Worm (Caenorhabditis elegans): Measurements from ENCODE around the gene srh-275.

- TF ChIP-seq ztf-1 (GFP tag; conservative IDR thresholded peaks at IDR 0.05) (no peak), egl-27 (tag; optimal IDR thresholded peaks at IDR 0.05) (no peak), lsy-2 (tag; optimal IDR thresholded peaks at IDR 0.05) (no peak)
These were observed 31.9 kb upstream of the srh-275 start, which contains the start of gene lmd-4 for ce11 chrV:7320909-7321308.

Data from whole organism, L2 larva.